Fruit fly (Drosophila melanogaster): ENCODE results near the gene Pp2B-14D.

Gene Pp2B-14D

DNA sequence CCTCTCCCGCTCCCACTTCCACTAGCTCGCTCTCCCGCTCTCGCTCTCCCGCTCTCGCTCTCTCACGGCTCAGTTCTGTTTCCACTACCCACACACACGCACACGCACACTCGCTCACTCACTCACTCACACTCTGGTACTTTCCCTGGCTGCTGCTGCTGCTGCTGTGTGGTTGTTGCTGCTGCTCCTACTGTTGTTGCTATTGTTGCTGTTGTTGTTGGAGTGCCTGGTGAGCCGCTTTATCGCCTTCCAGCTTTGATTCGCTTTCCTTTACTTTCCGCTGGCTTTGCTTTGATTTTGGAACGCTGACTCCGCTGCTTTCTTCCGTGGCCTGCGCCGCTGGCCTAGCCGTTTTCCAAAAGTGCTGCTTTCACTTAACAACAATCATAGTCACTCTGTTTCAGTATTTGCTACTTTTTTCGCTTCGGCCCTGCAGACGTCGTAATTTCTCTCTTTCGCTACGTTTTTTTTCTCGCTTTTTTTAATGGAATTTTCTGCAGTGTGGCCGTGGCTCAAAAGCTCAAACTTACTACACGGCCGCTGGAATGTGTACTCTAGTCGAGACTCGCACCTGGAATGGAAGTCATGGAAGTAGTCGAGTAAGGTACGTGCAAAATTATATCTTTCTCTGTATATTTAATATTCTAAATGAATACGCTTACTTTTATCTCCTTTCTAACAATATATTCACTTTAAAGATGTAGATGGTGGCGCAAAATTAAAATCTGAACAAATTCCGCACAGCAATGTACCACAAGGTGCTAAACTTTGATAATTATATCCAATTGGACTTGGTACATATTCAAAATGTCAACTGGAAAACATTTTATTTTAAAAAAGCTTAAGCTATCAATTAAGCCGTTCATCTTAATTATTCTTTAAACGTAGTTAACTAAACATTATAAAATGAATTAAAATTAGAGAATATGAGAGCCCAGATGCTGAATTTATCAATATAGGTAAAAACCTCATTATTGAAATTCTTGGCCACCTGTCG, at the start of gene Pp2B-14D (continued):
- peak; percentile 41 for TF ChIP-seq BEAF-32 (GFP tag; optimal IDR thresholded peaks at IDR 0.05)
- peak; percentile 10 for TF ChIP-seq Myb (GFP tag; optimal IDR thresholded peaks at IDR 0.05)
- no peak for TF ChIP-seq CG15011 (GFP tag; optimal IDR thresholded peaks at IDR 0.05)
- peak; percentile 79 for TF ChIP-seq sqz (GFP tag; optimal IDR thresholded peaks at IDR 0.05)
- no peak for TF ChIP-seq bigmax (GFP tag; optimal IDR thresholded peaks at IDR 0.05)
- TF ChIP-seq Lim3 (GFP tag; IDR thresholded peaks at IDR 0.05), result no peak
- TF ChIP-seq CG11456 (GFP tag; IDR thresholded peaks at IDR 0.05), result no peak
- no peak for TF ChIP-seq Jarid2 (GFP tag; optimal IDR thresholded peaks at IDR 0.05)
- no peak for TF ChIP-seq peb (GFP tag; IDR thresholded peaks at IDR 0.05)
- TF ChIP-seq CG13424 (tag; optimal IDR thresholded peaks at IDR 0.05), result no peak
- TF ChIP-seq CG2875 (GFP tag; optimal IDR thresholded peaks at IDR 0.05), result no peak
- TF ChIP-seq cato (GFP tag; optimal IDR thresholded peaks at IDR 0.05; ENCODE audit: borderline replicate concordance), result no peak
- TF ChIP-seq sob (GFP tag; IDR thresholded peaks at IDR 0.05), result 0 out of 2 replicates have a peak, but pooled peaks have one; percentile 6
- peak in 1 of 3 experiments; percentile 1 for TF ChIP-seq Stat92E (GFP tag; optimal IDR thresholded peaks at IDR 0.05)
- no peak for TF ChIP-seq CG10431 (GFP tag; optimal IDR thresholded peaks at IDR 0.05)
- no peak for TF ChIP-seq CrebB (tag; optimal IDR thresholded peaks at IDR 0.05)
- TF ChIP-seq CG1647 (GFP tag; optimal IDR thresholded peaks at IDR 0.05), result no peak
- no peak for TF ChIP-seq bab2 (GFP tag; optimal IDR thresholded peaks at IDR 0.05)
- no peak for TF ChIP-seq CG14050 (GFP tag; IDR thresholded peaks at IDR 0.05)
- peak; percentile 45 for TF ChIP-seq CG12769 (tag; optimal IDR thresholded peaks at IDR 0.05)
- TF ChIP-seq Mad (GFP tag; optimal IDR thresholded peaks at IDR 0.05), result no peak
- no peak for TF ChIP-seq fru (optimal IDR thresholded peaks at IDR 0.05)
- TF ChIP-seq TFAM (GFP tag; optimal IDR thresholded peaks at IDR 0.05), result no peak
- no peak for TF ChIP-seq grau (tag; optimal IDR thresholded peaks at IDR 0.05)
- TF ChIP-seq CG12659 (GFP tag; optimal IDR thresholded peaks at IDR 0.05), result peak; percentile 54
- TF ChIP-seq CG2678 (tag; optimal IDR thresholded peaks at IDR 0.05), result peak; percentile 2
- no peak for TF ChIP-seq ems (GFP tag; optimal IDR thresholded peaks at IDR 0.05)
- no peak for TF ChIP-seq gsb (GFP tag; IDR thresholded peaks at IDR 0.05)
- TF ChIP-seq hth (optimal IDR thresholded peaks at IDR 0.05), result no peak
- TF ChIP-seq CG15696 (tag; optimal IDR thresholded peaks at IDR 0.05), result no peak
- TF ChIP-seq pfk (GFP tag; optimal IDR thresholded peaks at IDR 0.05), result no peak
- TF ChIP-seq Hand (GFP tag; optimal IDR thresholded peaks at IDR 0.05), result peak; percentile 23
- TF ChIP-seq tup (GFP tag; optimal IDR thresholded peaks at IDR 0.05), result no peak
- TF ChIP-seq CG12104 (GFP tag; optimal IDR thresholded peaks at IDR 0.05), result no peak
- no peak for TF ChIP-seq chif (GFP tag; optimal IDR thresholded peaks at IDR 0.05)
- TF ChIP-seq HLHmδ (GFP tag; optimal IDR thresholded peaks at IDR 0.05), result peak; percentile 48
- TF ChIP-seq dm (GFP tag; optimal IDR thresholded peaks at IDR 0.05), result no peak
- TF ChIP-seq Sry-δ (GFP tag; optimal IDR thresholded peaks at IDR 0.05), result peak; percentile 1
- TF ChIP-seq ken (GFP tag; IDR thresholded peaks at IDR 0.05), result no peak
- TF ChIP-seq sug (tag; optimal IDR thresholded peaks at IDR 0.05), result peak; percentile 19
- TF ChIP-seq CG6813 (GFP tag; optimal IDR thresholded peaks at IDR 0.05), result no peak
- TF ChIP-seq CG4328 (GFP tag; optimal IDR thresholded peaks at IDR 0.05), result no peak
- TF ChIP-seq Hmx (GFP tag; optimal IDR thresholded peaks at IDR 0.05), result no peak
- TF ChIP-seq CG31388 (GFP tag; optimal IDR thresholded peaks at IDR 0.05), result no peak
- no peak for TF ChIP-seq da (GFP tag; optimal IDR thresholded peaks at IDR 0.05)
- no peak for TF ChIP-seq tll (GFP tag; optimal IDR thresholded peaks at IDR 0.05)
- TF ChIP-seq CG11723 (GFP tag; optimal IDR thresholded peaks at IDR 0.05), result no peak
- no peak for TF ChIP-seq CG32532 (GFP tag; IDR thresholded peaks at IDR 0.05)

All from whole organism, embryonic.